Worm (Caenorhabditis elegans) whole organism, L4 larva: Measurements from ENCODE around the gene bra-1.
A peak's percentile ranks its signal among the peaks of the same experiment; 100 is the strongest.

Source experiments
- F10B5.3 ChIP-seq: sonication (generic microtip); optimal IDR thresholded peaks from 2 replicates; lab custom pipeline; 2016; ENCODE audit warnings: mild to moderate bottlenecking, missing genetic modification characterization, missing compliant biosample characterization
- ama-1 ChIP-seq: fragments of 150-350 bp; optimal IDR thresholded peaks from 2 replicates; lab custom pipeline; 2014; ENCODE audit warnings: inconsistent platforms, mixed read lengths
- ceh-28 ChIP-seq: fragments of 150-350 bp; optimal IDR thresholded peaks from 2 replicates; lab custom pipeline; 2014; ENCODE audit warnings: missing biosample characterization, missing genetic modification reagents, missing genetic modification characterization
- ceh-82 ChIP-seq: sonication (generic microtip); optimal IDR thresholded peaks from 2 replicates; lab custom pipeline; 2017; ENCODE audit warnings: missing biosample characterization, missing genetic modification characterization
- lsy-2 ChIP-seq, 2 experiments: fragments of 150-350 bp in 1 of 2; sonication (generic microtip) in 1 of 2; optimal IDR thresholded peaks; 2 replicates each; lab custom pipeline; 2014 to 2017; ENCODE audit warnings: missing biosample characterization in 2 of 2, missing genetic modification characterization in 2 of 2
- snpc-4 ChIP-seq: fragments of 150-350 bp; optimal IDR thresholded peaks from 2 replicates; lab custom pipeline; 2014; ENCODE audit warnings: missing biosample characterization, missing genetic modification characterization
- unc-62 ChIP-seq, 3 experiments: fragments of 150-350 bp in 1 of 3; sonication (generic microtip); optimal IDR thresholded peaks in 2 of 3; peaks in 1 of 3; 1 replicate in 1 of 3; 2 replicates in 2 of 3; lab custom pipeline; 2014 to 2017; ENCODE audit warnings: missing biosample characterization in 3 of 3, missing genetic modification characterization in 3 of 3, missing genetic modification reagents in 3 of 3, missing genotype in 1 of 3
- ztf-11 ChIP-seq: fragments of 150-350 bp; optimal IDR thresholded peaks from 2 replicates; lab custom pipeline; 2014; ENCODE audit warnings: missing biosample characterization, missing genetic modification characterization

- no peak for TF ChIP-seq ztf-11 (tag; lab: Kevin White, UChicago)
- TF ChIP-seq unc-62 (GFP tag; optimal IDR thresholded peaks at IDR 0.05 in 1 of 2; lab: Kevin White, UChicago): peak in 1 of 2 experiments; percentile 57
- TF ChIP-seq unc-62 (tag; optimal IDR thresholded peaks at IDR 0.05; lab: Kevin White, UChicago): no peak
- no peak for TF ChIP-seq F10B5.3 (tag; lab: Kevin White, UChicago)
- TF ChIP-seq snpc-4 (tag; lab: Kevin White, UChicago): no peak
- TF ChIP-seq ceh-28: no peak
- no peak for TF ChIP-seq ceh-82 (tag; lab: Kevin White, UChicago)
- no peak for TF ChIP-seq ama-1 (lab: Kevin White, UChicago)
- TF ChIP-seq lsy-2 (tag; optimal IDR thresholded peaks at IDR 0.05; lab: Kevin White, UChicago): no peak
Observed at ce11 chrX:13615181-13615580, 16.9 kb downstream of the bra-1 start.
